Fruit fly (Drosophila melanogaster) whole organism: ENCODE measurements around the gene CG10616.
A peak's percentile ranks its signal among the peaks of the same experiment; 100 is the strongest.

ENCODE experiments used
- CG8478 ChIP-seq: fragments of >200 bp; optimal IDR thresholded peaks from 2 replicates; lab custom pipeline; 2018; ENCODE audit warnings: inconsistent platforms
- Dll ChIP-seq: fragments of >200 bp; optimal IDR thresholded peaks from 2 replicates; lab custom pipeline; 2017
- EcR ChIP-seq, 2 experiments: fragments of >200 bp; optimal IDR thresholded peaks; 2 replicates each; lab custom pipeline; 2017; ENCODE audit warnings: missing biosample characterization in 2 of 2, missing genetic modification characterization in 2 of 2, missing genetic modification reagents in 2 of 2
- pan ChIP-seq: fragments of >200 bp; optimal IDR thresholded peaks from 2 replicates; lab custom pipeline; 2017
- psq ChIP-seq: fragments of >200 bp; optimal IDR thresholded peaks from 2 replicates; lab custom pipeline; 2017
- usp ChIP-seq: fragments of >200 bp; optimal IDR thresholded peaks from 2 replicates; lab custom pipeline; 2017; ENCODE audit warnings: missing biosample characterization, missing genetic modification characterization, mixed read lengths

DNA sequence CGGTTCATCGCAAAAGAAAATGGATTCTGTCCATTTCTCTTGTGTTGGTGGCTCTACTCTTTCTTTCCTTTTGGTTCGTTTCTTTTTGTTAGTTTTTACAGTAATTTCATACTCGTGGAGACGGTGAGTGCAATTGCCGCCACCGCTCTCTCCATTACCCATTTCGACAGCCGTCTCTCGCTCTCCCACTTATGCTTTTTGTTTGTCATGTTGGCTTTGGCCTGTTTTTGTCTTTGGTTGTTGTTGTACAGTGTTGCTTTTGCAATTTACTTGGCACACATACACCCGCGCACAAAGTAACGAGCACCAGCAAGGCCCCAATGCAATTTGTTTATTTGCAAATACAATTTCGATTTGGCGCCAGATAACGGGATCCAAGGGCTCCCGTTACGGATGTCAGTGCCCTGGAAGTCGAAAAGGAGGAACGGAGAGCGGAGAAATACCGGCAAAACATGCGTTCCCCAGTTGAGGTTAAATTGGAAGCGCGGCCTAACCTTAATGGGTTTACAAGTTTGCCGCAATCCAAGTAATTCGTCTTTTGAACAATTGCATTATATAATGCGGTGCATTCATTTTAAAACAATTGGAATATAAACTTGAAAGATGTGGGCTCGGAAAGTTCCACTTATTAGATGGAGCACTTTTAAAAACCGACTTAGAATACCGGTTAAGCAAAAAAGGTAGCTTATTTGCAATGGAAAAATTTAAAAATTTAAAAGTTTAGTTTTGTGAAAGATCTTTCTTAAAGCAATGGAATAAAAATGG, 44.3 kb downstream of the CG10616 start:
- TF ChIP-seq psq (lab: Kevin White, UChicago), result no peak
- TF ChIP-seq pan, result no peak
- TF ChIP-seq Dll (lab: Kevin White, UChicago), result peak; percentile 43
- no peak for TF ChIP-seq usp (GFP tag; lab: Kevin White, UChicago)
- TF ChIP-seq CG8478, result no peak
- TF ChIP-seq EcR (GFP tag; optimal IDR thresholded peaks at IDR 0.05; lab: Kevin White, UChicago), result no peak
